Worm (Caenorhabditis elegans): Measurements from ENCODE around the gene T01D1.3.

ce11 chrII:128929-129328, 46.8 kb downstream of the T01D1.3 start, which contains the start of gene srd-3:
- TF ChIP-seq lin-29 (GFP tag; IDR thresholded peaks at IDR 0.05) (no peak), F26F4.8 (GFP tag; conservative IDR thresholded peaks at IDR 0.05) (no peak), nhr-111 (GFP tag; optimal IDR thresholded peaks at IDR 0.05) (no peak), ama-1 (optimal IDR thresholded peaks at IDR 0.05) (no peak), nhr-237 (tag; optimal IDR thresholded peaks at IDR 0.05) (no peak), aly-2 (tag; optimal IDR thresholded peaks at IDR 0.05) (no peak), pqm-1 (tag; optimal IDR thresholded peaks at IDR 0.05) (no peak)

All from whole organism, L4 larva.